Worm (Caenorhabditis elegans) whole organism, early embryonic: ENCODE data around the gene amdh-1.

ENCODE experiments used
- B0310.2 ChIP-seq: sonication (generic microtip); optimal IDR thresholded peaks from 2 replicates; lab custom pipeline; 2016; ENCODE audit warnings: mild to moderate bottlenecking, missing genetic modification characterization, missing compliant biosample characterization
- F13C5.2 ChIP-seq: sonication (generic microtip); optimal IDR thresholded peaks from 2 replicates; lab custom pipeline; 2017; ENCODE audit warnings: mild to moderate bottlenecking, missing genetic modification characterization, inconsistent platforms, missing compliant biosample characterization
- aly-1 ChIP-seq: sonication (generic microtip); optimal IDR thresholded peaks from 2 replicates; lab custom pipeline; 2016; ENCODE audit warnings: missing genetic modification characterization, missing compliant biosample characterization
- ama-1 ChIP-seq: fragments of 150-350 bp; optimal IDR thresholded peaks from 2 replicates; lab custom pipeline; 2014
- ceh-13 ChIP-seq: fragments of 200-800 bp; sonication (Bioruptor generic); optimal IDR thresholded peaks from 2 replicates; lab custom pipeline; 2018; ENCODE audit warnings: mild to moderate bottlenecking, missing genetic modification characterization, missing compliant biosample characterization
- ceh-36 ChIP-seq: sonication (generic microtip); optimal IDR thresholded peaks from 2 replicates; lab custom pipeline; 2016; ENCODE audit warnings: missing genetic modification characterization, inconsistent platforms, missing compliant biosample characterization
- ets-7 ChIP-seq: sonication (generic microtip); optimal IDR thresholded peaks from 2 replicates; lab custom pipeline; 2016; ENCODE audit warnings: missing genotype, missing genetic modification characterization, missing compliant biosample characterization
- flt-1 ChIP-seq: fragments of 200-800 bp; sonication (Bioruptor generic); IDR thresholded peaks from 2 replicates; pipeline ENCODE4 v1.3.6; 2022; ENCODE audit warnings: missing genetic modification characterization, missing compliant biosample characterization
- hmbx-1 ChIP-seq: sonication (generic microtip); optimal IDR thresholded peaks from 2 replicates; lab custom pipeline; 2016; ENCODE audit warnings: mild to moderate bottlenecking, missing genetic modification characterization, missing compliant biosample characterization
- hmg-4 ChIP-seq: fragments of 200-800 bp; sonication (Bioruptor generic); optimal IDR thresholded peaks from 2 replicates; lab custom pipeline; 2018; ENCODE audit warnings: mild to moderate bottlenecking, missing genetic modification characterization, missing compliant biosample characterization
- hnd-1 ChIP-seq: sonication (generic microtip); optimal IDR thresholded peaks from 2 replicates; lab custom pipeline; 2016; ENCODE audit warnings: missing genetic modification characterization, missing compliant biosample characterization
- pes-1 ChIP-seq: fragments of 200-800 bp; sonication (Bioruptor generic); IDR thresholded peaks from 2 replicates; pipeline ENCODE4 v1.3.6; 2022; ENCODE audit warnings: missing genetic modification reagents, missing genetic modification characterization, missing compliant biosample characterization
- scrt-1 ChIP-seq: fragments of 200-800 bp; sonication (Bioruptor generic); IDR thresholded peaks from 2 replicates; pipeline ENCODE4 v1.3.6; 2022; ENCODE audit warnings: missing genetic modification characterization, missing compliant biosample characterization
- sea-1 ChIP-seq: fragments of 200-800 bp; sonication (Bioruptor generic); conservative IDR thresholded peaks from 2 replicates; pipeline ENCODE4 v1.3.6; 2022; ENCODE audit warnings: missing genetic modification characterization, missing compliant biosample characterization
- tbx-11 ChIP-seq: fragments of 200-800 bp; sonication (Bioruptor generic); IDR thresholded peaks from 2 replicates; pipeline ENCODE4 v1.3.6; 2022; ENCODE audit warnings: missing genetic modification characterization, missing compliant biosample characterization
- tbx-37 ChIP-seq: fragments of 200-800 bp; sonication (Bioruptor generic); conservative IDR thresholded peaks from 2 replicates; pipeline ENCODE4 v1.3.6; 2022; ENCODE audit warnings: missing genetic modification reagents, missing genetic modification characterization, missing compliant biosample characterization
- tra-4 ChIP-seq: sonication (generic microtip); optimal IDR thresholded peaks from 2 replicates; lab custom pipeline; 2017; ENCODE audit warnings: missing genetic modification characterization, missing compliant biosample characterization

The amdh-1 gene

DNA sequence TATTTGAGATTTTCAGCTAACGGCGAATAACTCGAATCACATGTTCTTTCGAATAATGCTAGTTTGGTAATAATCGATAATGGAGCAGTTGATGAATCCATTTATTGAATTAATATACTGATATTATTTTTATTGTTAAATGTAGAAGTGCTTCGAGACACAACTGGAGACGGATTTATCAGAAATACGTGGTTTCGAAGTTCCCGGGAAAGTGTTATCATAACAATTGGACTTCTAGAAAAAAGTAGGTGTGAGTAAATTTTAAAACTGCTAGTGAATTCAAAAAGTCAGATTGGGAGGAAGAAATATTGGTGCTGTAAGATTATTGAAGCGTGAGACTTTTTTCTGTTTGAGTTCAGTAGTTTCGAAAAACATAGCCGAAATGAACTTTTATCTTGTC lies 8.5 kb downstream of the amdh-1 start, which contains the start of gene srg-2:
Gene srg-2, minus strand, starts transcription at position 101 of the 400 bp plus-strand sequence.
- TF ChIP-seq scrt-1 (GFP tag; lab: Robert Waterston, UW) (no peak), sea-1 (GFP tag; lab: Robert Waterston, UW) (no peak), tbx-37 (GFP tag; lab: Robert Waterston, UW) (no peak), tbx-11 (no peak), tra-4 (tag; lab: Kevin White, UChicago) (no peak), hnd-1 (tag; lab: Kevin White, UChicago) (no peak), F13C5.2 (tag; lab: Kevin White, UChicago) (no peak), hmbx-1 (tag; lab: Kevin White, UChicago) (no peak), ceh-36 (tag; lab: Kevin White, UChicago) (no peak), ceh-13 (GFP tag; lab: Kevin White, UChicago) (no peak), ets-7 (no peak), aly-1 (tag; lab: Kevin White, UChicago) (no peak), flt-1 (GFP tag; lab: Robert Waterston, UW) (no peak), pes-1 (GFP tag; lab: Robert Waterston, UW) (no peak), ama-1 (lab: Kevin White, UChicago) (no peak), B0310.2 (no peak), hmg-4 (GFP tag; lab: Kevin White, UChicago) (no peak)

ce11 chrIII:6261985-6262384 lies 10.4 kb downstream of the amdh-1 start, which contains the start of gene srg-4:
TSS of gene srg-4 (minus strand) at chrIII:6262085.
- TF ChIP-seq scrt-1 (GFP tag; lab: Robert Waterston, UW): no peak
- TF ChIP-seq ama-1 (lab: Kevin White, UChicago): no peak
- no peak for TF ChIP-seq ets-7
- TF ChIP-seq ceh-36 (tag; lab: Kevin White, UChicago): no peak
- TF ChIP-seq aly-1 (tag; lab: Kevin White, UChicago): no peak
- TF ChIP-seq hmg-4 (GFP tag; lab: Kevin White, UChicago): no peak
- no peak for TF ChIP-seq hnd-1 (tag; lab: Kevin White, UChicago)
- no peak for TF ChIP-seq sea-1 (GFP tag; lab: Robert Waterston, UW)
- no peak for TF ChIP-seq tbx-11
- no peak for TF ChIP-seq tra-4 (tag; lab: Kevin White, UChicago)
- no peak for TF ChIP-seq pes-1 (GFP tag; lab: Robert Waterston, UW)
- no peak for TF ChIP-seq ceh-13 (GFP tag; lab: Kevin White, UChicago)
- no peak for TF ChIP-seq hmbx-1 (tag; lab: Kevin White, UChicago)
- TF ChIP-seq flt-1 (GFP tag; lab: Robert Waterston, UW): no peak
- TF ChIP-seq B0310.2: no peak
- TF ChIP-seq F13C5.2 (tag; lab: Kevin White, UChicago): no peak
- TF ChIP-seq tbx-37 (GFP tag; lab: Robert Waterston, UW): no peak

ce11 chrIII:6264447-6264846 lies 12.8 kb downstream of the amdh-1 start, which contains the start of gene srg-5:
TSS of gene srg-5 (minus strand) at chrIII:6264547.
- TF ChIP-seq ceh-36 (tag; lab: Kevin White, UChicago) (no peak), hnd-1 (tag; lab: Kevin White, UChicago) (no peak)

ce11 chrIII:6265911-6266310 lies 14.3 kb downstream of the amdh-1 start, which contains the start of gene srg-6:
TSS of gene srg-6 (minus strand) at chrIII:6266011.
- TF ChIP-seq B0310.2: no peak

DNA sequence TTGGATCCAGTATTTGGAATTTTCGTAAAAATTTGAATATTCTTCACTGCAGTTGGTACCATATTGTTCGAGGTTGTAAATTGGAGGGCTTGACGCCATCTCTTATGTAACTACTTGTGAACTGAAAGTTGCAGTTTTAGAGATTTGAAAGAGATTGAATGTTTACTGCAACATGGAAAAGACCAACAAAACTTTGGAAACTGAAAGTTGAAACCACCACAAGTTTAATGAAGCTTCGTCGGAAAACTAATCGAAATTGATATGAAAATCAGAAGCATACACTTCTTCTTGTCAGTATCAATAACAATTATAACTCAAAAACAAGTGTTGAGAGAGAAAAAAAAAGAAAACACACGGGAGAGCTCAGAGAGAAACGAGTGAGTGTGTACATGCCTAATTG lies 16.4 kb downstream of the amdh-1 start, which contains the start of gene srg-7:
Gene srg-7, minus strand, starts transcription at position 101 of the 400 bp plus-strand sequence.
- TF ChIP-seq F13C5.2 (tag; lab: Kevin White, UChicago) (no peak), scrt-1 (GFP tag; lab: Robert Waterston, UW) (no peak), ama-1 (lab: Kevin White, UChicago) (no peak)

DNA sequence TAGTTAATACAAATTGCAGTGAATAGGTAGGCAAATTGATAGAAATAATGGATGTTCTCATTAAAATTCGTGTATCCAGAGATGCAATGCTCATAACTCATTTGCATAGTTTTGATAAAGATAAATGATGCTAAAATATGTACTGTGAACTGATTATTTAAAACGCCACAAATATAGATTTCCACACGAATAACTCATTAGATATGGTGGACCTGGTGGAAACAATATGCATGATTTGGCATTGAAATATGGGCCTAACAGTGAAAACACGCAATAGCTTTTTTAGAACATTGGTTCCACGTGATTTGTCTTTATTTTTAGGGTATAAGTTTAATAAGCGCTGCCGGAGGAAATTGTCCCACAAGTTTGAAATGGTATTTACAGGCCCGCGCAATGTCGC lies 18.7 kb downstream of the amdh-1 start, which contains the start of gene srg-3:
Gene srg-3, minus strand, starts transcription at position 101 of the 400 bp plus-strand sequence.
- no peak for TF ChIP-seq hmbx-1 (tag; lab: Kevin White, UChicago)

DNA sequence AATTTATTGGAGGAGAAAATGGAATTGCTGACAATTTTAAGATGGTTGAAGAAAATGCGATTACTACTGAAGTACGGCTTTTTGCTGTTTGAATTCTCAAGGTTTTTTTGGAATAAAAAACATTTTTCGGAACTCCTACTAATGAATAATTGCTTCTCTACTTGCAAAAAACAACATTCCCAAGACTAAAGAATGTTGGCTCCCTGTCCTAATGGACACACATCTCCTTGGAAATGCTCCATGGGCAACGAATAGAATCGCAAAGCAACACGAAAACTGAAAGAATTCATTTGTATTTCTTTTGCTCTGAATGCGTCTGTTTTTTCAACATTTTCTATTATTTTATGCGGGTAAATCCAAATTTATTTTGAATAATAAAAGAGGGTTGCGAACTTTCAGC lies 21.3 kb downstream of the amdh-1 start, which contains the start of gene C18F10.2:
Gene C18F10.2, plus strand, starts transcription at position 301 of the 400 bp plus-strand sequence.
- TF ChIP-seq B0310.2: no peak
- TF ChIP-seq ama-1 (lab: Kevin White, UChicago): no peak
- TF ChIP-seq F13C5.2 (tag; lab: Kevin White, UChicago): no peak
- no peak for TF ChIP-seq ceh-36 (tag; lab: Kevin White, UChicago)
- no peak for TF ChIP-seq pes-1 (GFP tag; lab: Robert Waterston, UW)
- TF ChIP-seq ets-7: no peak
- TF ChIP-seq ceh-13 (GFP tag; lab: Kevin White, UChicago): no peak
- TF ChIP-seq scrt-1 (GFP tag; lab: Robert Waterston, UW): no peak
- TF ChIP-seq flt-1 (GFP tag; lab: Robert Waterston, UW): no peak
- TF ChIP-seq hnd-1 (tag; lab: Kevin White, UChicago): no peak
- TF ChIP-seq hmbx-1 (tag; lab: Kevin White, UChicago): no peak
- no peak for TF ChIP-seq sea-1 (GFP tag; lab: Robert Waterston, UW)
- TF ChIP-seq tra-4 (tag; lab: Kevin White, UChicago): no peak

ce11 chrIII:6278301-6278827 lies 26.8 kb downstream of the amdh-1 start, which contains the start of gene C18F10.7:
TSS of gene C18F10.7 (minus strand) at chrIII:6278351.
- TF ChIP-seq F13C5.2 (tag; lab: Kevin White, UChicago): no peak
- TF ChIP-seq ceh-13 (GFP tag; lab: Kevin White, UChicago): no peak
- no peak for TF ChIP-seq ets-7
- TF ChIP-seq pes-1 (GFP tag; lab: Robert Waterston, UW): no peak
- no peak for TF ChIP-seq tra-4 (tag; lab: Kevin White, UChicago)
- TF ChIP-seq ceh-36 (tag; lab: Kevin White, UChicago): no peak
- TF ChIP-seq aly-1 (tag; lab: Kevin White, UChicago): no peak
- TF ChIP-seq ama-1 (lab: Kevin White, UChicago): no peak
- no peak for TF ChIP-seq tbx-11
- no peak for TF ChIP-seq hmbx-1 (tag; lab: Kevin White, UChicago)
- no peak for TF ChIP-seq hmg-4 (GFP tag; lab: Kevin White, UChicago)
- no peak for TF ChIP-seq B0310.2
- no peak for TF ChIP-seq hnd-1 (tag; lab: Kevin White, UChicago)
